Fruit fly (Drosophila melanogaster) whole organism, larva: ENCODE data around the gene CG32148.

Source experiments
- noc ChIP-seq: fragments of 200-800 bp; sonication (Bioruptor generic); optimal IDR thresholded peaks from 3 replicates; lab custom pipeline; 2019; ENCODE audit warnings: missing biosample characterization, mild to moderate bottlenecking, missing genetic modification characterization, moderate library complexity

CG32148 gene

DNA sequence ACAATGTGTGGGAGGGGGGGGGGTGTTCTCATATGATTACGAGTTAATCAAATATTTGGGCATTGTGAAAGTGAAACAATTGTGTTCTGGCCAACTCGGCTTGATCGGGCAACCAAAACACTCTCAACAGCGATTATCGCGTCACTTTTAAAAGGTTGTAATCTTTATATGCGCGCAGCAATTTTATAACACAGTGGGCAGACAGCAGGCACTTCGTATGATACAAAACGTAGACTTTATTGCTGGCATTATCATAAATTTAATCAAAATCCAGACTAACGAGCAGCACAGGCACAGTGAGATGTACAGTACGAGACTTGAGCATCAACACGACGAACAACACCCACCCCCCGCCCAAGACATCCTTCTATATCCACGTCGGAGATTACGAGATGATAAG, 30.5 kb upstream of the CG32148 start:
- TF ChIP-seq noc (tag; lab: Kevin White, UChicago) = peak; percentile 65

DNA sequence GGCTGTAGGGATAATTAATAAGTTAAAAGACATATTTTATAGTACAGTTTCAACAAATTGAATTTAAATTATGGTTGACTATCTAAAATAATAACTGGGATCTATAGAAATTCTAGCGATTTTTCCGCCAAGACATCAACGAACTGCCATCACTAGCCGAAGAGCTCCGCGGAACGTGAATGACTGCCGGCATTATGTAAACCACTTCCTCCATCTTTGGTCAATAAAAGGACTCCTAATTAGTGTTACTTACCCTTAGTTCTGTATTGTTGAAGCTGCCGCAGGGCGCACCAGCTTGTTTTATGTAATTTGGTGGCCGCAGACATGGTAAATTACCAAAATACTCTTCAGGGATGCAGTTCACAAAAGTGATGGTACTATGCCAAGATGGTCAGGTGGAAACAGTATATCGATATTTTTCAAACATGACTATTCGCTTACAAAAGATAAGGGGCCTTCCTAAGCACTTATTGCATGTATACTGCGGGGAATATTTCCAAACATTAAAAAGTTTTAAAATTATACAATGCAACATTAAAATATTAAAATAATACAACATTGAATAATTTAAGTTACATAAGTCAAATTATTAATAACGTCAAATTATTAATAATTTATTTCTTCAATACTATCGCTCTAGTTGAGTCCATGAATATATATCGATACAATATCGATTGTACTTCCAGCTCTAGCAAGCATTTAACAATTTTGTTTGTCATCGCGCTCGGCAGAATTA, 23.8 kb upstream of the CG32148 start, which contains the start of the genes mRpL39 and Prosbeta2:
mRpL39 (minus strand) TSS at position 383 of the 736 bp plus-strand sequence.
Prosbeta2 (plus strand) TSS at position 668 of the 736 bp plus-strand sequence.
- no peak for TF ChIP-seq noc (tag; lab: Kevin White, UChicago)

DNA sequence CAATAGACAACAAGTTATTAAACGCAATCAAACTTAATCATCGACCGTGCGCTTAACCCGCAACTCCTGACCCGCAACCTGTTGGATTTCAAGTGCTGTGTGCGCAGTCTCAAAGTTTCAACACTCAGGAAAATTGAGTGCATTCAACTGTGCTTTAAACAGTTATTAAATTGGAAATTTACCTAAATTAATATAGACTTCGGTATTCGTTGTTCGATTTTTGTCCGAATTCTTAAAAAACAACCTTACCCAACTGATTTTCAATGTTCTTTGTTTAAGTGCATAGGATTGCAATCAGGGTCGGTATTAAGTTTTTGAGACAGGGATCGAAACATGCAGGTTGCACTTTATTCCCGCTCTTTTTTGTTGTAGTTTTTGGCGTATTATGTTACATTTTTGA, 18.2 kb upstream of the CG32148 start:
- TF ChIP-seq noc (tag; lab: Kevin White, UChicago) = no peak

DNA sequence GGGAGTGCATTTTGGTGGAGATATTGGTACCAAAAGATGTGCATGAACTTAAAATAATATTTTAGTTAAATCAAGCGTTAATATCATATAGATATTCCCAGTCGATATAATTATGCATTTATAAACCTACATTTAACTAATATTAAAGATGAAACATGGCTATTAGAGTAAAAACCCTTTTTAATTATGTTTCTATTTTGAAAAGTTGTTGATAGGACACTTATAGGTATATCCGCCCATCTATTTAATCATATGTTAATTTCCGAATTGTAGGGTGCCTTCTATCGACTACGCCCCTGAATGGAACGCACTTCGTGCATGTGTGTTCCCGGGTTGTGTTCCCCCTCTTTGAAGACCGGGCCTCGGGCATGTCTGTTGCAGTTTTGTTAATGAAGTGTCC, 17.5 kb upstream of the CG32148 start:
- TF ChIP-seq noc (tag; lab: Kevin White, UChicago) = no peak

DNA sequence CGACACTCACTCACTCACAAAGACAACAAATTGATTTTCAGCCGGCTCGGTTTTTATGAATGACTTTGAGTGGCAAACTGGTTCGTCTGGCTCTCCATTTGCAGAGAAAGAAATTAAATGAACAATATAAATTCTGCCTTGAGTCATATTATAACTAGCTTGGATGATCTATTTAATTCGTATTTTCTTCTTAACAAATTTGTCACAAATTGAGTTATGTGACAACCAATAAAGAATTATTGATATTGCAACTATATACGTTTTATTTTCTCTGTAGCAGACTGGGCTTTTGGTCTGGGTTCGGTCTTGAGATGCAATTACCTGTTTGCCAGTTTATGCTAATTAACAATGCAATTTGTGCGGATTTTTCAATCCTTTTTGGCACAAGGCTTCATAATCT, 16.5 kb upstream of the CG32148 start:
- TF ChIP-seq noc (tag; lab: Kevin White, UChicago) = no peak

DNA sequence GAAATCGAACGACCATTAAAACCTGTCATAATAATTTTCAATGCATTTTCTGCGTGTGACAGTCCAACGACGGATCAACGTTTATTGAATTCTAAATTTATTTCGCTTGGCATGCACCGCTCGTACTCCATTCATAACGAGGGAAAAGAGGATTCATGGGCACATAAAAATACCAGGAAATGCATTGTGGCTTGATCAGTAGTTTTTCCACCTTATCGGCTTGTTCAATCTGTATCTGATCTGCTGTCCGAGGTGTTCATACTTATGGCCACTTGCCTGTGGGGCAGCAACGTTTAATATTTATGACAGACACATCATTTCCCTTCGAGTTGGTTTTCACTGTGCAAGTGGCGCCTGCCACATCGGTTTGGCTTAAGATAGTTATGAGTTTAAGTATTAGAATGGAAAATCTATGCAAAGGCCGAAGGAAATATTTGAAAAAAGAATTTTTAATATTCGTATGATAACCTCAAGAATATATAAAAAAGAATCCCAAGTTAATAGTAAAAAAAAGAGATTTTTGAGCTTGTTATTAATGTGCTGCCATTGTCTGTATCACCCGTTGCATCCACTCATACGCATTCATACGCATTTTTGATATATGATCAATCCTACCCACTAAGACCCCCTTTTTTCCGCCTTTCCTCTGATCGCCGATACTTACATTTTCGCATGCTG, 15.9 kb upstream of the CG32148 start:
- no peak for TF ChIP-seq noc (tag; lab: Kevin White, UChicago)

DNA sequence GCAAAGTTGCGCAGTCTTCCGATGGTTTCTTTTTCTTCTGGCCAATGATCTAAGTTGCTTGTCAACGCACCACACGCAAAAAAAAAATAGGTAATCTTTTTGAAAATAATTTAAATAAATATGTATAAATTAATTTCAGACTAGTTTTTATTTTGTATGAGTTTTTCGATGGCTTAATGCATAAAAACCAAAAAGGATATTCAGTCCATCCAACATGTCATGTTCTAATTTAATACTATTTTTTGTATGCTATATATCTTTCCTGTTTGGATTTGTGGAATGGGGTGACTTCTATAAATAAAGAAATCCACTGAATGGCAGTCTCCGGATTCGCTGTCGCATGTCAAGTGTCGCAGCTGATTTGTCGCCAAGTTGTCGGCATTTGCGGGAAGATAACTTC, 13.6 kb upstream of the CG32148 start:
- no peak for TF ChIP-seq noc (tag; lab: Kevin White, UChicago)

DNA sequence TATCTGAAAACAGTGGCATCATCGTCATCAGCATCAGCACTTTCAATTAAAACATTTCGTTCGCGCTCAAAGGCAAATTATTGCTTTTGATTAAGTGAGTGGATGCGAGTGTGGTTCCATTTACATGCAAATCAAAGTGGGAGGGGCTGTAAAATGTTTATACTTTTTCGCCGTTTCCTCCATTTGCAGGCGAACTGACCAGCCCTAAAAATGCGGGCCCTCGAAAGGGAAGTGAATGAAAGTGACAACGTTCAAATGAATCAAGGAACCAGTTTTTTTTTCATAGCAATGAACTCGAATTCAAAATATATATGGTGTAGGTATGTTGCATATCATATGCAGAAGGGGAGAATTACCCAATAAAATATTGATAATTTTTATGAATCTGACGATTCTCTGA, 12.7 kb upstream of the CG32148 start:
- TF ChIP-seq noc (tag; lab: Kevin White, UChicago) = no peak

DNA sequence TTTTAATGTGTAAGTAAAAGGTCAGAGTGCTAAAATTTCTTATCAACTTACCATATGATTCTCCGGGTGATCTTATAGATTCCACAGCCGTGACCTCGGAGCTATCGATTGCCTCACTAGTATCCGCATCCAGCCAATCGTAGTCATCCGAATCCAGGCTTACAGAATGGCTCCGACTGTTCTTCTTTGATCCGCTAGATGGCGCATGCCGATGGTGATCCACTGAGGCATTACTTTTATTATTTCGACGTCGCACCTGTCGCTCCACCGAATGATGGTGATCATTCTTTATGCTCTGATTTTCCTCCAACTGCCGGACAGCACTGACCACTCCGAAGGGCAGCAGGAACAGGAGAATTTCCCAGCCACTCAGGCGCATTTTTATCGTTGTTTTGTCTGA, 12.2 kb upstream of the CG32148 start:
- no peak for TF ChIP-seq noc (tag; lab: Kevin White, UChicago)

DNA sequence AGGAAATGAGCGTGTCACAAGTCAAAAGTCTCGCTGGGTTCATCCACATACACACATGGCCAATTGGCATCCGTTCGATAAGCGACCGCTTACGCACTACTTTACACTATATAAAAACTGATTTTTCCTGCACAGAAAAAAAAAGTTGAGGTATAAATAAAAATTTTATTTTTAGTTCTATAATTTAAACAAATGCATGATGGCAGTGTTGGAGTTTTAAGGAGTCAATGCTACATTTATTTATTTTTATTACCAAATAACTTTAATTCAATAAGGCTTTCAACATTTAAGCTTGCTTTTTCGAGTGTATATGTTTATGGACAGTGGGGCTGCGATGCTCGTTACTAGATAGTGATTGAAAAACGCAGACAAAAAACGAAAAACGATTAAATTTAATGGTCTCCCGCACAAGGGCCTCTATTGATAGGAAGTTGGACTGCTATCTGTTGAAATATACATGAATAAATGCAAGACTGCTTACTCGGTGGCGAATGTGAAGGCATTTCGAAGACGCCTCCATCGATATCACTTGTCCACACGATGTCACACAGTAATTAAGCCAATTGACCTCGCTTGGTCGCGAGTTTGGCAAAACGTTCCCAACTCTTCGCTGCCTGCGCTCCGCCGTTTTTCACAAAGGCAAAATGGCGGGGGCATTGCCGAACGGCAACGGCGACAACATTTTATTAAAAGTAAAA, 11.5 kb upstream of the CG32148 start:
- TF ChIP-seq noc (tag; lab: Kevin White, UChicago) = peak; percentile 74

DNA sequence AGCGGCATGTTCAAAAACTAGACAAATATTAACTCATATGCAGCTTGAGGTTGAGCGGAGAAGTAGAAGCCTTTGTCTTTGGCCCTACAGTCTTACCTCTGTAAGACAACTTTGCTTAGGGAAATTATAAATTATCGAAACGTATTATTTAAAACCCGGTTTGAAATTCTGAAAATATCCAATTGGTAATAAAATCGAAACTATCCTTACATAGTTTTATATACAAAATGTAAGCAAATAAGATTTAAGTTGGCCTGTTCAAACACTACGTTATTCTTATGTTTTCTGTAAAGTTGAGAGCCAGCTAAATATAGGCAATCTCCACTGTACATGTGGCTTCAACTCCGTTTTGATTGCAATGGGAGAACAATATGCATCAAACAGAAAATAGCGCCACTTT, 10.0 kb upstream of the CG32148 start:
- TF ChIP-seq noc (tag; lab: Kevin White, UChicago) = no peak

DNA sequence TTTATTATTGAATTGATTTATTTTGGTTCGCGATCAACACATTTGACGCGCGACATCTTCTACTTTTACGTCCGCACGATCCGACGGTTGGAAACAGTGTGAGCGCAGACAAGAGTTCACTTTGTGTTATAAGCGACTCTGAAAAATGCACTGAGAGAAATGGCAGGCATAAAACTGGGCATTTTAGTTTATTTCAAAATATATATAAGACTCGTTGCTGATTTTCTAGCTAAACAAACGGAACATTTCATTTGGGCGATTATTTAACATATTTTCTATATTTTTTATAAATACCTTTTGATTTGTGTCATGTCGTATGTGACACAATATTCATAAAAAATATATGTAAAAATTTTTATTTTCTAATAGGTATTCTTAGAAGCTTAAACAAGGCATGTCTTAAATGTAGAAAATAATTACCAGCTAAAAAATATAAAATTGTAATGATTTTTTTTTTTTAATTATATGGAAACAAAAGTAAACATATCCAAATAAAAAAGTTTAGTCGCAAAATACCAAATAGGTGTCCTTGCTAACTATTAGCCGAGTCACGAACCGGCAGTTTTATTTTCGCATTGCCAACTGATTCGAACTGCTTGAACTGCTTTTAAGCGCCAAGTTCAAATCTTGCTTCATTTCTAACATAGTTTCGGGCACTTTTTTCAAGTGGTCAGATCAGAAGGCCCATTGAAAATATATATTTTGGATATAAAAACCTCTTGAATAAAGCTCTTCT, 9.2 kb upstream of the CG32148 start, which contains the start of gene Reck:
Reck (minus strand) TSS at position 106 of the 736 bp plus-strand sequence.
- TF ChIP-seq noc (tag; lab: Kevin White, UChicago) = no peak

DNA sequence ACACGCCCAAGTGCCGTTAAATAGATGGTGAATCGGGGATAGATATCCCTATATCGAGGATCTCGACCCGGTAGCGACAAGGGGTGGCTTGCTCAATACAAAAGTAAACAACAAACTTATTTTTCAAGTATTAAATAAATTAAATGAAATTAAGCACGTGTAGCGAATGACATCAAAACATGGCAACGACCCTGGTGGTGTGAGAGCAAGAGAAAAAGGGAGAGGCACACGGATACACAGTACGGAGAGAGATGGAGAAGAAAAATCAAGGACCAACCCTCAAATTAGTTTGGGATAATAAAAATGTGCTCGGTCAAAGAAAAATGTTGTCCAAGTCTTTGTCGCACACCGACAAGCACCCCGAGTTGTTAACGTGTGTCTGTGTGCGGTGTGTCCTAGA, 2.3 kb upstream of the CG32148 start:
- no peak for TF ChIP-seq noc (tag; lab: Kevin White, UChicago)

DNA sequence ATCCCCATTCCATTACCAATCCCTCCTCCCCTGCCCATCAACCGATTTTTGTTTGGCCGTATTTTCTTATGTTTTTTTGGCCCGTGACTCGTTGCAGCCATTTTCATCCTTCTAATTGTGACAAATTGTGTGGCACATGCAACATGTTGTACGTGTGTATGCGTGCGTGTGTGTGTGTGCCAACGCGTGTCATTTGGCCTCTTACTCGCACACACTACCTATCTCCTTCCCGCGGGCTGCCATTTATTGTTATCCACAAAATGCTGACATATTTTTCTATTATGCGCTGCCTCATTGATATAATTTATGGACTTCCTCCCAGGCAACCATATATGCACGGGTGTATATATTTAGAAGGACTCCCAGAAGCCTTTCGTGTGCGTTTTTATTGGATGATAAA, 8.5 kb downstream of the CG32148 start:
- TF ChIP-seq noc (tag; lab: Kevin White, UChicago) = no peak

DNA sequence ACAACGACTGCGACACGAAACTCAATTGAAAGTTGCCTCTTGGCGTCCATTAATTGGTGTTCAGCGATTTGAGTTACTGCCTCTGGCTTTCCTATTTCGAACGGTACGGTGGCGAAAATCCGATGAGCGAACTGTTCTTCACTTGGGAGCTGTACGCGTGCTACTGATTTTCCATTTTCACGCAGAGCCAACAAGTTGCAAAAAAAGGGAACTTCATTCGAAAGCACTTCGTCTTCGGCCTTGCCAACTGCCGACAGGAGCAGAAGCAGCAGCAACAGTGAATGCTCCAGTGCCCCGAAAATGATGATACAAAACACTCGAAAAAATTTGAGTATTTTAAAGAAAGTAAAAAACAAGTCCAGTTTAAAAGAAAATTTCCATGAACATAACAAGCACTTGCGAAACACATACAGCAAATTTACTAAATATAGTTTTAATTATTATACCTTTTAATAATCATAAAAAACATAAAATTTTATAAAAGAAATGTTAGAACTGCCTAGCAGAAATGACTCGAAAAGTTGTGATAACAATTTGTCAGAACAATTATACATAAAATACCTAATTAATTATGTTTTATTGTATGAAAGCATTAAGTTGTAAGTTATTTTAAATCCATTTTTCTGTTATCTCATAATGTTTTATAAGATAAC, 10.9 kb downstream of the CG32148 start:
- no peak for TF ChIP-seq noc (tag; lab: Kevin White, UChicago)
